Fruit fly (Drosophila melanogaster) whole organism, pupa: ENCODE measurements around the gene CG16964.
"Not testable (repeated sequence)": the region's sequence is repeated elsewhere in the genome, so short reads cannot be mapped to it uniquely, and the experiment has no call there.

Experiments
- CG10348 ChIP-seq: fragments of 200-800 bp; sonication (Bioruptor generic); IDR thresholded peaks from 2 replicates; pipeline ENCODE4 v1.3.6; 2022; ENCODE audit warnings: missing biosample characterization, missing genetic modification characterization
- CG12605 ChIP-seq: fragments of 200-800 bp; sonication (Bioruptor generic); IDR thresholded peaks from 2 replicates; pipeline ENCODE4 v1.3.6; 2022; ENCODE audit warnings: missing biosample characterization, missing genetic modification characterization
- CG13204 ChIP-seq: fragments of 200-800 bp; sonication (Bioruptor generic); optimal IDR thresholded peaks from 2 replicates; lab custom pipeline; 2018; ENCODE audit warnings: missing biosample characterization, mild to moderate bottlenecking, missing genetic modification characterization, moderate library complexity
- CG14655 ChIP-seq: fragments of 200-800 bp; sonication (Bioruptor generic); optimal IDR thresholded peaks from 3 replicates; lab custom pipeline; 2017; ENCODE audit warnings: mild to moderate bottlenecking, missing biosample characterization, missing genetic modification reagents, missing genetic modification characterization
- CG15710 ChIP-seq: fragments of 200-800 bp; sonication (Bioruptor generic); optimal IDR thresholded peaks from 2 replicates; lab custom pipeline; 2018; ENCODE audit warnings: missing biosample characterization, mild to moderate bottlenecking, missing genetic modification characterization, moderate library complexity
- CG17806 ChIP-seq: fragments of 200-800 bp; sonication (Bioruptor generic); optimal IDR thresholded peaks from 2 replicates; lab custom pipeline; 2018; ENCODE audit warnings: missing biosample characterization, mild to moderate bottlenecking, missing genetic modification characterization, moderate library complexity
- CG32121 ChIP-seq: fragments of 200-800 bp; sonication (Bioruptor generic); IDR thresholded peaks from 2 replicates; pipeline ENCODE4 v1.3.6; 2022; ENCODE audit warnings: missing biosample characterization, missing genetic modification characterization
- CG34367 ChIP-seq: fragments of 200-800 bp; sonication (Bioruptor generic); optimal IDR thresholded peaks from 2 replicates; lab custom pipeline; 2018; ENCODE audit warnings: missing biosample characterization, mild to moderate bottlenecking, missing genetic modification characterization
- CG4496 ChIP-seq: fragments of 200-800 bp; sonication (Bioruptor generic); IDR thresholded peaks from 3 replicates; pipeline ENCODE4 v1.3.6; 2022; ENCODE audit warnings: missing biosample characterization, missing genetic modification characterization
- CG9948 ChIP-seq: fragments of 200-800 bp; sonication (Bioruptor generic); optimal IDR thresholded peaks from 2 replicates; lab custom pipeline; 2018; ENCODE audit warnings: missing biosample characterization, mild to moderate bottlenecking, missing genetic modification characterization, moderate library complexity
- D1 ChIP-seq: fragments of 200-800 bp; sonication (Bioruptor generic); optimal IDR thresholded peaks from 2 replicates; lab custom pipeline; 2018; ENCODE audit warnings: missing biosample characterization, mild to moderate bottlenecking, missing genetic modification characterization, moderate library complexity
- EcR ChIP-seq: fragments of 200-800 bp; sonication (Bioruptor generic); optimal IDR thresholded peaks from 3 replicates; lab custom pipeline; 2019; ENCODE audit warnings: missing biosample characterization, missing genetic modification characterization, mild to moderate bottlenecking, moderate library complexity, missing genetic modification reagents
- Ets98B ChIP-seq: fragments of 200-800 bp; sonication (Bioruptor generic); IDR thresholded peaks from 2 replicates; pipeline ENCODE4 v1.3.6; 2022; ENCODE audit warnings: missing biosample characterization, missing genetic modification characterization
- Pif1A ChIP-seq: fragments of 200-800 bp; sonication (Bioruptor generic); optimal IDR thresholded peaks from 3 replicates; lab custom pipeline; 2016; ENCODE audit warnings: missing biosample characterization, missing genetic modification characterization
- Pif1B ChIP-seq: fragments of 200-800 bp; sonication (Bioruptor generic); optimal IDR thresholded peaks from 3 replicates; lab custom pipeline; 2016; ENCODE audit warnings: missing biosample characterization, missing genetic modification characterization
- Snoo ChIP-seq: fragments of 200-800 bp; sonication (Bioruptor generic); optimal IDR thresholded peaks from 3 replicates; lab custom pipeline; 2017; ENCODE audit warnings: missing biosample characterization, mild to moderate bottlenecking, missing genetic modification characterization, inconsistent platforms
- fd96Ca ChIP-seq: fragments of 200-800 bp; sonication (Bioruptor generic); IDR thresholded peaks from 3 replicates; pipeline ENCODE4 v1.3.6; 2022; ENCODE audit warnings: missing biosample characterization, missing genetic modification characterization
- gl ChIP-seq: fragments of 200-800 bp; sonication (Bioruptor generic); optimal IDR thresholded peaks from 2 replicates; lab custom pipeline; 2018; ENCODE audit warnings: missing biosample characterization, mild to moderate bottlenecking, missing genetic modification characterization
- rn ChIP-seq: fragments of 200-800 bp; sonication (Bioruptor generic); IDR thresholded peaks from 2 replicates; pipeline ENCODE4 v1.3.6; 2022; ENCODE audit warnings: missing biosample characterization, missing genetic modification characterization

CG16964 gene

dm6 chr2L:11987945-11988344 lies 40.2 kb downstream of the CG16964 start, which contains the start of the genes CG6686 and CG34163:
Gene CG6686, minus strand, starts transcription at chr2L:11988039.
Gene CG34163, plus strand, starts transcription at chr2L:11988270.
- peak; percentile 14; the same call in 1 of the 2 replicates for TF ChIP-seq Ets98B
- TF ChIP-seq gl: no peak
- no peak for TF ChIP-seq CG4496

- TF ChIP-seq Snoo (tag; lab: Kevin White, UChicago) (no peak), CG14655 (no peak), CG10348 (GFP tag; lab: Robert Waterston, UW) (no peak), fd96Ca (GFP tag; lab: Robert Waterston, UW) (no peak), Pif1A (no peak), CG4496 (0 out of 3 replicates have a peak, but pooled peaks have one; percentile 12), CG9948 (no peak)
Measured at dm6 chr2L:11989210-11989609, 41.5 kb downstream of the CG16964 start.

dm6 chr2L:11989729-11990128 lies 42.0 kb downstream of the CG16964 start, which contains the start of the genes zuc and dgt2:
Gene zuc, minus strand, starts transcription at chr2L:11989882.
Gene dgt2, plus strand, starts transcription at chr2L:11989936.
- TF ChIP-seq CG17806: no peak
- TF ChIP-seq CG34367 (tag; lab: Kevin White, UChicago): no peak
- TF ChIP-seq CG9948: no peak
- TF ChIP-seq Pif1B (GFP tag; lab: Kevin White, UChicago): no peak
- TF ChIP-seq Snoo (tag; lab: Kevin White, UChicago): no peak
- TF ChIP-seq CG12605 (GFP tag; lab: Robert Waterston, UW): no peak
- TF ChIP-seq CG4496: no peak
- no peak for TF ChIP-seq rn (GFP tag; lab: Robert Waterston, UW)
- TF ChIP-seq CG32121 (GFP tag; lab: Robert Waterston, UW): no peak
- TF ChIP-seq CG13204 (GFP tag; lab: Kevin White, UChicago): no peak
- TF ChIP-seq EcR (GFP tag; lab: Kevin White, UChicago): no peak

dm6 chr2L:11990458-11991065 lies 42.8 kb downstream of the CG16964 start, which contains the start of gene escl:
Gene escl, plus strand, starts transcription at chr2L:11990927.
- no peak for TF ChIP-seq CG12605 (GFP tag; lab: Robert Waterston, UW)
- no peak for TF ChIP-seq CG15710 (tag; lab: Kevin White, UChicago)
- TF ChIP-seq rn (GFP tag; lab: Robert Waterston, UW): no peak
- TF ChIP-seq CG9948: no peak
- TF ChIP-seq D1: no peak
- TF ChIP-seq CG32121 (GFP tag; lab: Robert Waterston, UW): no peak
- TF ChIP-seq gl: no peak
- no peak for TF ChIP-seq Pif1A
- TF ChIP-seq CG4496: no peak
- TF ChIP-seq CG17806: no peak
- no peak for TF ChIP-seq CG34367 (tag; lab: Kevin White, UChicago)
- TF ChIP-seq EcR (GFP tag; lab: Kevin White, UChicago): no peak
- TF ChIP-seq Ets98B: no peak
- TF ChIP-seq CG10348 (GFP tag; lab: Robert Waterston, UW): no peak
- TF ChIP-seq Snoo (tag; lab: Kevin White, UChicago): no peak

- not testable (repeated sequence) for TF ChIP-seq CG17806; D1; CG32121 (GFP tag; lab: Robert Waterston, UW)
Measured at dm6 chr2L:11992602-11993001, 44.9 kb downstream of the CG16964 start, which contains the start of gene Ada1-2. Gene Ada1-2, plus strand, starts transcription at chr2L:11992902.

- not testable (repeated sequence) for TF ChIP-seq CG12605 (GFP tag; lab: Robert Waterston, UW); gl; CG10348 (GFP tag; lab: Robert Waterston, UW)
Measured at dm6 chr2L:11995332-11995790, 47.6 kb downstream of the CG16964 start, which contains the start of the genes CG18789 and Qtzl. Gene CG18789, minus strand, starts transcription at chr2L:11995432. Gene Qtzl, plus strand, starts transcription at chr2L:11995740.

- TF ChIP-seq CG10348 (GFP tag; lab: Robert Waterston, UW); CG34367 (tag; lab: Kevin White, UChicago); CG4496: not testable (repeated sequence)
Measured at dm6 chr2L:11996509-11996908, 48.8 kb downstream of the CG16964 start, which contains the start of gene Ada1-1. Gene Ada1-1, plus strand, starts transcription at chr2L:11996809.
